Fruit fly (Drosophila melanogaster) whole organism, embryonic: ENCODE measurements around the gene CG13670.

Experiments used
- Atf6 ChIP-seq: fragments of 200-800 bp; sonication (Bioruptor generic); IDR thresholded peaks from 2 replicates; pipeline ENCODE4 v1.3.6; 2022; ENCODE audit warnings: missing biosample characterization, missing genetic modification characterization
- BEAF-32 ChIP-seq: fragments of 200-800 bp; sonication (Bioruptor generic); optimal IDR thresholded peaks from 3 replicates; lab custom pipeline; 2017; ENCODE audit warnings: missing biosample characterization, missing genetic modification characterization, mild to moderate bottlenecking, moderate library complexity, missing genetic modification reagents
- Blimp-1 ChIP-seq: fragments of 200-800 bp; sonication (Bioruptor generic); optimal IDR thresholded peaks from 3 replicates; lab custom pipeline; 2018; ENCODE audit warnings: missing biosample characterization, missing genetic modification characterization, mild to moderate bottlenecking, moderate library complexity, missing genetic modification reagents
- C15 ChIP-seq: fragments of 200-800 bp; sonication (Bioruptor generic); IDR thresholded peaks from 3 replicates; pipeline ENCODE4 v1.3.6; 2022; ENCODE audit warnings: missing biosample characterization, missing genetic modification characterization
- CG13287 ChIP-seq: fragments of 200-800 bp; sonication (Bioruptor generic); IDR thresholded peaks from 2 replicates; pipeline ENCODE4 v1.3.6; 2022; ENCODE audit warnings: missing biosample characterization, missing genetic modification characterization; ENCODE audit not compliant: partially characterized antibody
- CG14860 ChIP-seq: fragments of 200-800 bp; sonication (Bioruptor generic); IDR thresholded peaks from 3 replicates; pipeline ENCODE4 v1.3.6; 2022; ENCODE audit warnings: missing biosample characterization, missing genetic modification characterization; ENCODE audit not compliant: partially characterized antibody
- CG15601 ChIP-seq: fragments of 200-800 bp; sonication (Bioruptor generic); optimal IDR thresholded peaks from 3 replicates; lab custom pipeline; 2019; ENCODE audit warnings: missing biosample characterization, mild to moderate bottlenecking, missing genetic modification characterization, moderate library complexity
- CG17802 ChIP-seq: fragments of 200-800 bp; sonication (Bioruptor generic); optimal IDR thresholded peaks from 2 replicates; lab custom pipeline; 2018; ENCODE audit warnings: missing biosample characterization, mild to moderate bottlenecking, missing genetic modification characterization, moderate library complexity
- CG2116 ChIP-seq: fragments of 200-800 bp; sonication (Bioruptor generic); optimal IDR thresholded peaks from 3 replicates; lab custom pipeline; 2018; ENCODE audit warnings: missing biosample characterization, mild to moderate bottlenecking, missing genetic modification characterization
- CG30020 ChIP-seq: fragments of 200-800 bp; optimal IDR thresholded peaks from 2 replicates; lab custom pipeline; 2019; ENCODE audit warnings: missing biosample characterization, mild to moderate bottlenecking, missing genetic modification characterization, moderate library complexity
- CG31441 ChIP-seq: fragments of 200-800 bp; sonication (Bioruptor generic); IDR thresholded peaks from 2 replicates; pipeline ENCODE4 v1.3.6; 2022; ENCODE audit warnings: missing biosample characterization, missing genetic modification characterization
- CG34224 ChIP-seq: fragments of 200-800 bp; sonication (Bioruptor generic); IDR thresholded peaks from 3 replicates; pipeline ENCODE4 v1.3.6; 2022; ENCODE audit warnings: missing biosample characterization, missing genetic modification characterization; ENCODE audit not compliant: partially characterized antibody
- CG9609 ChIP-seq: fragments of 200-800 bp; sonication (Bioruptor generic); optimal IDR thresholded peaks from 3 replicates; lab custom pipeline; 2016; ENCODE audit warnings: missing biosample characterization, missing genetic modification characterization
- Dek ChIP-seq: fragments of 200-800 bp; sonication (Bioruptor generic); optimal IDR thresholded peaks from 3 replicates; lab custom pipeline; 2019; ENCODE audit warnings: missing biosample characterization, mild to moderate bottlenecking, missing genetic modification characterization, moderate library complexity
- Dp ChIP-seq: fragments of 200-800 bp; sonication (Bioruptor generic); optimal IDR thresholded peaks from 2 replicates; lab custom pipeline; 2018; ENCODE audit warnings: missing biosample characterization, mild to moderate bottlenecking, missing genetic modification characterization, moderate library complexity
- Dref ChIP-seq: fragments of 200-800 bp; sonication (Bioruptor generic); IDR thresholded peaks from 2 replicates; pipeline ENCODE4 v1.3.6; 2022; ENCODE audit warnings: missing biosample characterization, missing genetic modification characterization
- Ets65A ChIP-seq: fragments of 200-800 bp; sonication (Bioruptor generic); peaks from one replicate; lab custom pipeline; 2016; ENCODE audit warnings: missing biosample characterization, missing genetic modification characterization
- GATAe ChIP-seq: fragments of 200-800 bp; sonication (Bioruptor generic); conservative IDR thresholded peaks from 2 replicates; pipeline ENCODE4 v1.3.6; 2022; ENCODE audit warnings: missing biosample characterization, missing genetic modification characterization
- Gug ChIP-seq: fragments of 200-800 bp; sonication (Bioruptor generic); IDR thresholded peaks from 4 replicates; pipeline ENCODE4 v1.3.6; 2022; ENCODE audit warnings: missing biosample characterization, missing genetic modification characterization
- H15 ChIP-seq: fragments of 200-800 bp; sonication (Bioruptor generic); IDR thresholded peaks from 3 replicates; pipeline ENCODE4 v1.3.6; 2022; ENCODE audit warnings: missing biosample characterization, missing genetic modification characterization
- HmgZ ChIP-seq: fragments of 200-800 bp; sonication (Bioruptor generic); optimal IDR thresholded peaks from 2 replicates; lab custom pipeline; 2018; ENCODE audit warnings: missing biosample characterization, mild to moderate bottlenecking, missing genetic modification characterization
- Hr3 ChIP-seq: fragments of 200-800 bp; sonication (Bioruptor generic); optimal IDR thresholded peaks from 3 replicates; lab custom pipeline; 2016; ENCODE audit warnings: missing biosample characterization, missing genetic modification characterization
- Hr51 ChIP-seq, 2 experiments: fragments of 200-800 bp; sonication (Bioruptor generic); optimal IDR thresholded peaks; 2 replicates in 1 of 2; 3 replicates in 1 of 2; lab custom pipeline; 2016 to 2018; ENCODE audit warnings: missing biosample characterization in 2 of 2, missing genetic modification characterization in 2 of 2, mild to moderate bottlenecking in 1 of 2, moderate library complexity in 1 of 2
- MESR4 ChIP-seq: fragments of 200-800 bp; sonication (Bioruptor generic); optimal IDR thresholded peaks from 2 replicates; lab custom pipeline; 2018; ENCODE audit warnings: missing biosample characterization, mild to moderate bottlenecking, missing genetic modification characterization, moderate library complexity
- Nf-YB ChIP-seq: fragments of 200-800 bp; sonication (Bioruptor generic); optimal IDR thresholded peaks from 3 replicates; lab custom pipeline; 2019; ENCODE audit warnings: missing biosample characterization, mild to moderate bottlenecking, missing genetic modification characterization, moderate library complexity
- PHDP ChIP-seq: fragments of 200-800 bp; sonication (Bioruptor generic); optimal IDR thresholded peaks from 3 replicates; lab custom pipeline; 2018; ENCODE audit warnings: missing biosample characterization, mild to moderate bottlenecking, missing genetic modification characterization, moderate library complexity
- Side ChIP-seq: fragments of 200-800 bp; sonication (Bioruptor generic); optimal IDR thresholded peaks from 2 replicates; lab custom pipeline; 2016; ENCODE audit warnings: missing biosample characterization, missing genetic modification characterization
- Sry-δ ChIP-seq: fragments of 200-800 bp; sonication (Bioruptor generic); optimal IDR thresholded peaks from 2 replicates; lab custom pipeline; 2016; ENCODE audit warnings: missing biosample characterization, missing genetic modification characterization
- Taf1 ChIP-seq: fragments of 200-800 bp; sonication (Bioruptor generic); IDR thresholded peaks from 2 replicates; pipeline ENCODE4 v1.3.6; 2022; ENCODE audit warnings: missing biosample characterization, missing genetic modification characterization
- abd-A ChIP-seq: fragments of 200-800 bp; sonication (Bioruptor generic); optimal IDR thresholded peaks from 3 replicates; lab custom pipeline; 2019; ENCODE audit warnings: missing biosample characterization, mild to moderate bottlenecking, missing genetic modification characterization, moderate library complexity
- amos ChIP-seq: fragments of 200-800 bp; sonication (Bioruptor generic); IDR thresholded peaks from 2 replicates; pipeline ENCODE4 v1.3.6; 2022; ENCODE audit warnings: missing biosample characterization, missing genetic modification characterization; ENCODE audit not compliant: partially characterized antibody
- ara ChIP-seq: fragments of 200-800 bp; sonication (Bioruptor generic); IDR thresholded peaks from 2 replicates; pipeline ENCODE4 v1.3.6; 2022; ENCODE audit warnings: missing biosample characterization, missing genetic modification characterization
- bcd ChIP-seq: fragments of 200-800 bp; sonication (Bioruptor generic); optimal IDR thresholded peaks from 2 replicates; lab custom pipeline; 2017; ENCODE audit warnings: missing biosample characterization, mild to moderate bottlenecking, missing genetic modification characterization
- caup ChIP-seq: fragments of 200-800 bp; sonication (Bioruptor generic); optimal IDR thresholded peaks from 3 replicates; lab custom pipeline; 2017; ENCODE audit warnings: missing biosample characterization, mild to moderate bottlenecking, missing genetic modification characterization, moderate library complexity; ENCODE audit not compliant: severe bottlenecking
- ci ChIP-seq: fragments of 200-800 bp; sonication (Bioruptor generic); IDR thresholded peaks from 3 replicates; pipeline ENCODE4 v1.3.6; 2022; ENCODE audit warnings: missing biosample characterization, missing genetic modification characterization
- crc ChIP-seq: fragments of 200-800 bp; sonication (Bioruptor generic); optimal IDR thresholded peaks from 2 replicates; lab custom pipeline; 2016; ENCODE audit warnings: missing biosample characterization, missing genetic modification characterization
- crp ChIP-seq, 2 experiments: fragments of 200-800 bp; sonication (Bioruptor generic); optimal IDR thresholded peaks; 2 replicates in 1 of 2; 3 replicates in 1 of 2; lab custom pipeline; 2017; ENCODE audit warnings: missing biosample characterization in 2 of 2, missing genetic modification characterization in 2 of 2, mild to moderate bottlenecking in 1 of 2, moderate library complexity in 1 of 2
- ewg ChIP-seq: fragments of 200-800 bp; sonication (Bioruptor generic); optimal IDR thresholded peaks from 3 replicates; lab custom pipeline; 2017; ENCODE audit warnings: mild to moderate bottlenecking, missing biosample characterization, missing genetic modification reagents, missing genetic modification characterization
- fu2 ChIP-seq: fragments of 200-800 bp; sonication (Bioruptor generic); optimal IDR thresholded peaks from 2 replicates; lab custom pipeline; 2016; ENCODE audit warnings: missing biosample characterization, missing genetic modification characterization
- grn ChIP-seq: fragments of 200-800 bp; sonication (Bioruptor generic); optimal IDR thresholded peaks from 3 replicates; lab custom pipeline; 2017; ENCODE audit warnings: missing biosample characterization, missing genetic modification characterization
- gt ChIP-seq: fragments of 200-800 bp; sonication (Bioruptor generic); IDR thresholded peaks from 2 replicates; pipeline ENCODE4 v1.3.6; 2022; ENCODE audit warnings: missing biosample characterization, missing genetic modification characterization
- hbn ChIP-seq: fragments of 200-800 bp; sonication (Bioruptor generic); IDR thresholded peaks from 2 replicates; pipeline ENCODE4 v1.3.6; 2022; ENCODE audit warnings: missing biosample characterization, missing genetic modification characterization; ENCODE audit not compliant: partially characterized antibody
- inv ChIP-seq: fragments of 200-800 bp; sonication (Bioruptor generic); IDR thresholded peaks from 2 replicates; pipeline ENCODE4 v1.3.6; 2022; ENCODE audit warnings: missing biosample characterization, missing genetic modification characterization; ENCODE audit not compliant: partially characterized antibody
- jumu ChIP-seq: fragments of 200-800 bp; sonication (Bioruptor generic); optimal IDR thresholded peaks from 3 replicates; lab custom pipeline; 2016; ENCODE audit warnings: missing biosample characterization, missing genetic modification characterization
- maf-S ChIP-seq: fragments of 200-800 bp; sonication (Bioruptor generic); optimal IDR thresholded peaks from 2 replicates; lab custom pipeline; 2016; ENCODE audit warnings: missing biosample characterization, missing genetic modification characterization
- prd ChIP-seq, 3 experiments: fragments of >200 bp in 2 of 3; fragments of 200-800 bp in 1 of 3; sonication (Bioruptor generic) in 1 of 3; optimal IDR thresholded peaks in 2 of 3; IDR thresholded peaks in 1 of 3; 2 replicates in 2 of 3; 3 replicates in 1 of 3; pipeline versions ENCODE4 v1.3.6 to Lab custom; 2017 to 2022; ENCODE audit warnings: missing biosample characterization in 1 of 3, missing genetic modification characterization in 1 of 3
- pum ChIP-seq: fragments of 200-800 bp; sonication (Bioruptor generic); optimal IDR thresholded peaks from 2 replicates; lab custom pipeline; 2016; ENCODE audit warnings: missing biosample characterization, missing genetic modification characterization
- sima ChIP-seq: fragments of 200-800 bp; sonication (Bioruptor generic); optimal IDR thresholded peaks from 2 replicates; lab custom pipeline; 2016; ENCODE audit warnings: missing biosample characterization, missing genetic modification characterization
- slou ChIP-seq: fragments of 200-800 bp; sonication (Bioruptor generic); optimal IDR thresholded peaks from 3 replicates; lab custom pipeline; 2016; ENCODE audit warnings: missing biosample characterization, missing genetic modification characterization
- ssp ChIP-seq: fragments of 200-800 bp; sonication (Bioruptor generic); IDR thresholded peaks from 2 replicates; pipeline ENCODE4 v1.3.6; 2022; ENCODE audit warnings: missing biosample characterization, missing genetic modification characterization

CG13670 gene

DNA sequence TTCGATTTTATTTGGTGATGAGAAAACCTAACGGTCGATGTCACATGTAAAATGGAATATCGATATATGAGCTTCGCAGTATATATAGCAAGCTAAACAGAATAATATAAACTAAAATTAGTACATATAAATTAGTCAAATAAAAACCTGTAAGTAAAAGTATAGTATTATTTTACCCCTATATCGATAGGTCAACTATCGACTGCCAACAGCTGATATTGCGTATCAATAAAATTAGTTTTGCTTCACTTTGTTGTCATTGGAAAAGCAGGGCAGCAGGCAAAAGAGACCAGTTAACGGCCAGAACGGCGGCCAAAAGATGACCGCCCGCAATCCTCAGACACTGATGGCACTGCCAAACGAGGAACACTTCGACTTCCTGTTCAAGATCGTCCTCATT, 23.6 kb upstream of the CG13670 start, which contains the start of gene Rab19 (continued):
- TF ChIP-seq hbn (peak; percentile 87), Blimp-1 (GFP tag; lab: Kevin White, UChicago) (peak; percentile 85), Side (GFP tag; lab: Kevin White, UChicago) (no peak), Sry-δ (GFP tag; lab: Kevin White, UChicago) (peak; percentile 71), H15 (GFP tag; lab: Robert Waterston, UW) (no peak), amos (peak; percentile 79), Hr51 (GFP tag; optimal IDR thresholded peaks at IDR 0.05; lab: Kevin White, UChicago) (no peak), PHDP (peak; percentile 12), CG9609 (GFP tag; lab: Kevin White, UChicago) (no peak), GATAe (GFP tag; lab: Robert Waterston, UW) (no peak), gt (GFP tag; lab: Robert Waterston, UW) (no peak), Taf1 (GFP tag; lab: Robert Waterston, UW) (no peak), Dp (GFP tag; lab: Kevin White, UChicago) (peak; percentile 61), CG2116 (GFP tag; lab: Kevin White, UChicago) (peak; percentile 82), Dek (tag; lab: Kevin White, UChicago) (no peak), caup (GFP tag; lab: Kevin White, UChicago) (no peak), ci (GFP tag; lab: Robert Waterston, UW) (no peak), maf-S (GFP tag; lab: Kevin White, UChicago) (no peak), grn (GFP tag; lab: Kevin White, UChicago) (no peak), Nf-YB (no peak), BEAF-32 (GFP tag; lab: Kevin White, UChicago) (peak; percentile 86), prd (optimal IDR thresholded peaks at IDR 0.05; lab: Kevin White, UChicago) (no peak), prd (GFP tag; IDR thresholded peaks at IDR 0.05; lab: Robert Waterston, UW) (no peak), Hr3 (GFP tag; lab: Kevin White, UChicago) (no peak), jumu (no peak), Dref (peak; percentile 68), MESR4 (GFP tag; lab: Kevin White, UChicago) (peak; percentile 72), sima (GFP tag; lab: Kevin White, UChicago) (no peak), fu2 (no peak), Gug (GFP tag; lab: Robert Waterston, UW) (no peak), inv (peak; percentile 76), Ets65A (GFP tag; lab: Kevin White, UChicago) (no peak), bcd (no peak), ara (GFP tag; lab: Robert Waterston, UW) (no peak), crp (GFP tag; optimal IDR thresholded peaks at IDR 0.05; lab: Kevin White, UChicago) (peak; percentile 24 to 89), CG30020 (tag; lab: Kevin White, UChicago) (no peak), Atf6 (no peak), CG31441 (GFP tag; lab: Robert Waterston, UW) (no peak), slou (GFP tag; lab: Kevin White, UChicago) (no peak), CG13287 (GFP tag; lab: Robert Waterston, UW) (peak; percentile 97), crc (no peak), CG15601 (tag; lab: Kevin White, UChicago) (peak; percentile 48), CG34224 (peak; percentile 95), abd-A (tag; lab: Kevin White, UChicago) (peak; percentile 5), CG17802 (tag; lab: Kevin White, UChicago) (no peak), pum (no peak), ssp (GFP tag; lab: Robert Waterston, UW) (no peak), C15 (GFP tag; lab: Robert Waterston, UW) (no peak), ewg (no peak), CG14860 (GFP tag; lab: Robert Waterston, UW) (peak; percentile 86), HmgZ (tag; lab: Kevin White, UChicago) (peak; percentile 27)
